Fruit fly (Drosophila melanogaster): Measurements from ENCODE around the gene CG14342.

Gene CG14342

DNA sequence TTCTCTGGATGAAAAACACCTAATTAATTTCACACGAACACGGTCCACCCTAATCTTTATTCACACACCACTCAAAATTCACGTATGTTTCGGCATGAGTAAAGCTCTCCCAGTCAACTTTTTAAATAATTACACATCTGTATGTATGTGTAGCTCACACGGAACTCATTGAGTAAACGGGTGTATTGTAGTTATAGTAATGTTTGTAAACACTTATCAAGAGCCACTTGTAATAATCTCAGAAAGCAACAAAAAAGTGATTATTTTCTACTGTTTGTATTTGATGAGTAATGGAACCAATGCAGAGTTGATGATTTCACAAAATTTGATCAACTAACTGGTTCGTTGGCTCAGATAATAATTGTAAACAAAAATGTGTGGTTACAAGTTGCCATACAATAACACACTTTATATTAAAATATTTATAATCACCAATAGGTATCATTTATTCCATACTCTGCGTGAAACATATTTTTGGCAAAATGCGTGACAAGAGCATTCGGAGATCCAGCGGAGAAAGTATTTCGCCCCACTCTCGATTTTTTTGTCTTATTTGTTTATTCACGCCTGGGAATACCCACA is 14.0 kb downstream of the CG14342 start:
- TF ChIP-seq pan (optimal IDR thresholded peaks at IDR 0.05): peak; percentile 62
- TF ChIP-seq Dll (optimal IDR thresholded peaks at IDR 0.05): no peak
- TF ChIP-seq EcR (GFP tag; optimal IDR thresholded peaks at IDR 0.05): no peak
- TF ChIP-seq psq (optimal IDR thresholded peaks at IDR 0.05): no peak
- TF ChIP-seq usp (GFP tag; optimal IDR thresholded peaks at IDR 0.05): no peak
- no peak for TF ChIP-seq CG8478 (optimal IDR thresholded peaks at IDR 0.05)

DNA sequence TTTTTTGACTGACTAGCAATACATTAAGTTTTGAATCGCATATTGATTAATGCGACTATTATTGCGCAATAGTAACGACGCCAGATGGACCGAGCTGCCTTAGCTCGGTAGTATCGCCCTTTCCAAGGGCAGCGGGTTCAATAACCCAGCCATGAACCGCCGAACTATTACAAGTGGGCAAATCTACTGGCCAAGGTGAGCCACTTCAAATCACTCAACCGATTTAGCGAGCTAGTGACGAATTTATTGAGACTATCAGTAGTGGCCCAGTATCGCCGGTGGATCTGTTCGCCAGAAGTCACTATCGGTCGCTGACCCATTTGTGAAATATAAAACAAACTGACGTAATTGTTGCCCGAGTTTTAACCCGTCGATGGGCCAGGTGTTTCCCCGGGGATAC is 14.5 kb downstream of the CG14342 start:
- TF ChIP-seq pan (optimal IDR thresholded peaks at IDR 0.05) (no peak), usp (GFP tag; optimal IDR thresholded peaks at IDR 0.05) (no peak), psq (optimal IDR thresholded peaks at IDR 0.05) (no peak), Dll (optimal IDR thresholded peaks at IDR 0.05) (no peak), CG8478 (optimal IDR thresholded peaks at IDR 0.05) (no peak), EcR (GFP tag; optimal IDR thresholded peaks at IDR 0.05) (no peak)

DNA sequence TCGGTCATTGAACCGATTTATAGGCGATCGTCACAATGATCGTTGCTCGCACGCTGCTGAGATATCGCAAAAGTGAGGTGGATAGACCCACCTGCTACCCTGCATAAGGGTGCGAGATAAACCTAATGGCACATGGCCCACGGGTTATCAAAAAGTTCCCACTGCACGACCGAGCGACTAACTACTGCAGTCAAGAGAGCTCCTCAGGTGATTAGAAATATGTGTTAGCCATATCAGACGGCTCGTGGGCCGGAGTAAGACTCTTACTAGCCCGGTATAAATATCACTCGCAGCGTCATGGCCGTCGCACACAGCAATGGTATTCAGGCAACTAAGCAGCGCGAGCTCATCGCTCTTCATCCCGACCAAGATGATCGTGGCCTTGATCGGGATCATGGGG is 15.0 kb downstream of the CG14342 start, which contains the start of gene CG42329:
CG42329 (plus strand) TSS at position 301 of the 400 bp plus-strand sequence.
- TF ChIP-seq CG8478 (optimal IDR thresholded peaks at IDR 0.05) (no peak), pan (optimal IDR thresholded peaks at IDR 0.05) (no peak), EcR (GFP tag; optimal IDR thresholded peaks at IDR 0.05) (no peak), usp (GFP tag; optimal IDR thresholded peaks at IDR 0.05) (no peak), Dll (optimal IDR thresholded peaks at IDR 0.05) (no peak)

DNA sequence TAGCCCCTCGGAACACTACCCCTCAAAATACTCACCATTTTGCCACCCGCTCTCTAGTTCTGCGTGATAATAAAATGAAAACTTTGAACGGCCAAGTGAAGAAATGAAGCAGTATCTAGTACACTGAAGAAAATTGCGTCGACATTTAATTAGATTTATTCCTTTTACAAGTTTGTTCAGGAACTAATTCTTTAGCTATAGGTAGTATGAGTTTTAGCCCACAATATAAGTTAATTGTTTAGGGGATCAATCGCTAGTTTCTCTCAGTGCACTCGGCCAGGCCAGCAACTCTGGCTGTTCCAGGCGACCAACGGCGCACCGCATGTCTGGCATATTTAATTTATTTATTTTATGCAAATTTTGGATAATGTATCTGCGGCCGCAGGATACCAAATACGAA is 26.7 kb downstream of the CG14342 start:
- TF ChIP-seq Dll (optimal IDR thresholded peaks at IDR 0.05) (no peak), EcR (GFP tag; optimal IDR thresholded peaks at IDR 0.05) (no peak)

DNA sequence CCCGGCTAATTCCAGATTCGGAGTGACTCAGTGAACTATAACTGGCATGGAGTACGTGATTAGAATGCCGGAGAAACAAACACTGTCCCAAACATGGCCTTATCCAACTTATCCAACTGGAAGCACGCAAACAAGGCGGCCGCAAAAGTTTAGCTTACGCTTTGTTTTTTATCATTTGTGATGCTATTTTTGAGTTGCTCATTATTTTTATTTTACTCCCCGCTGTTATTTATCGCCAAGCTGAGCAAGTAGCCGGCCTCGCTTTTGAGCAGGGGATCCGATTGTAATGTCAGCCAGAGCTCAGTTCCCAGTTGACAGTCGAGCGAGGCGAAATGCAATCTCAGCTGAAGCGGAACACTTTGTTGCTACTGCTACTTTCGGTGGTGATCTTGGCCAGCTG is 35.7 kb downstream of the CG14342 start, which contains the start of gene CG5397:
CG5397 (plus strand) TSS at position 301 of the 400 bp plus-strand sequence.
- TF ChIP-seq Dll (optimal IDR thresholded peaks at IDR 0.05) (no peak), psq (optimal IDR thresholded peaks at IDR 0.05) (no peak), pan (optimal IDR thresholded peaks at IDR 0.05) (no peak), CG8478 (optimal IDR thresholded peaks at IDR 0.05) (no peak), EcR (GFP tag; optimal IDR thresholded peaks at IDR 0.05) (no peak), usp (GFP tag; optimal IDR thresholded peaks at IDR 0.05) (no peak)

DNA sequence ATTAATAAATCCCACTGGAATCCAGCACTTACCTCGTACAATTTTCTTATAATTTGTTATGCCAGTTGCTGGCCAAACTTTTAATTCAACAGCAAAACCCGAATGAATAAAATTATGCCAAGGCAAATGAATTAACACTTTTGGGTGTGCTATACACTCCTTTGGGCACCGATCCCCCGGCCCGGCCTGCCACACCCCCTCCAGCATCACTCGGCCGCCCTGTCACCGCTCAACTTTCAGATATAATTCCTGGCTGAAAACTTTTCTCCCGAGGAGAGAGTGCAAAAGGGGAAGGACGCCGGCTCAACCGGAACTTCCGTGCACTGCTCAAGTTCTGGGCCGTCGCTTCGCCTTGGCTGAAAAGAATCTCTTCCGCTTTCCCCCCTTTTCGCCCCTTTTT is 49.2 kb downstream of the CG14342 start:
- TF ChIP-seq EcR (GFP tag; optimal IDR thresholded peaks at IDR 0.05): no peak
- no peak for TF ChIP-seq pan (optimal IDR thresholded peaks at IDR 0.05)

Data from whole organism.